Fruit fly (Drosophila melanogaster): ENCODE data around the gene CG31041.

- TF ChIP-seq CG4496 (GFP tag; IDR thresholded peaks at IDR 0.05) (no peak), CG14655 (GFP tag; optimal IDR thresholded peaks at IDR 0.05) (no peak), gl (tag; optimal IDR thresholded peaks at IDR 0.05) (no peak), EcR (GFP tag; optimal IDR thresholded peaks at IDR 0.05) (no peak), CG12605 (GFP tag; IDR thresholded peaks at IDR 0.05) (no peak)
These were observed 7.4 kb downstream of the CG31041 start for dm6 chr3R:29583299-29583698.
